Fruit fly (Drosophila melanogaster): ENCODE results near the gene Aldh7A1.
A peak's percentile ranks its signal among the peaks of the same experiment; 100 is the strongest.

Aldh7A1 gene

DNA sequence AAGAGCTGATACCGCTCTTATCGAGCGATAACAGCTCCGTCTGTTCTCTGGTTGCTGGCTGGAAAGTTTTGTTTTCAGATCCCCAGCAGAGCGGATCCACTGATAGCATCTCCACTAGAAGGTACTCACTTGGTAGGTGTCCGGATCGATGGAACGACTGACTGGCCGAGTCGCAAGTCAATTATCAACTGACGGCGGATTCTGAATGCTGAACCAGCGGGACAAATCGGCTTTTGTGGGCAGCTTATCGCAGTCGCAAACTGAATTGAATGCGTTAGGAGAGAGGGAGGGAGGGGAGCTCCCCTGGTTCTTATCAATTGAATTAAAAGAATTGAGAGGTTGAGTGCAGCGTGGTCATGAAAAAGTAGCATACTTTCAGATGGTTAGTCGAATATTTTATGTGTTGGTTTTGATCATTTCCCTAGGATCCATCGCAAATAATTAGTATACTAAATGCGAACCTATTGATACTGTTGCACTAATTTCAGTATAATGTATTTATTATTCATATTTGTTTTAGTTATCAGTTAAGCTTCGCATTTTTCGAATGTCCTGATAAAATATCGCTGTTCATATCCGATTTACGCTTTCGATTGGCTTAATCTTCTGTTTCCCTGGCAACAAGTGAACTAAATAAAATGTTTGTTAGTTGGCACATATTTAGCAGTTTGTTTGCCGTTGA, at the start of gene Aldh7A1, which contains the start of gene CG14085:
Gene Aldh7A1 (minus strand): TSS at position 194 of the 682 bp plus-strand sequence.
Gene CG14085 (plus strand): TSS at position 632 of the 682 bp plus-strand sequence.
- peak; percentile 10 for TF ChIP-seq fru (GFP tag; optimal IDR thresholded peaks at IDR 0.05)
- peak; percentile 25 for TF ChIP-seq br (GFP tag; optimal IDR thresholded peaks at IDR 0.05)
- peak; percentile 48 for TF ChIP-seq h (GFP tag; optimal IDR thresholded peaks at IDR 0.05)
- TF ChIP-seq Rel (GFP tag; optimal IDR thresholded peaks at IDR 0.05), result no peak
- TF ChIP-seq Rel (tag; optimal IDR thresholded peaks at IDR 0.05), result peak; percentile 51
- TF ChIP-seq Hr83 (GFP tag; optimal IDR thresholded peaks at IDR 0.05; ENCODE audit: poor library complexity, severe bottlenecking), result no peak
- no peak for TF ChIP-seq Mio (GFP tag; optimal IDR thresholded peaks at IDR 0.05)
- peak; percentile 65 for TF ChIP-seq GATAd (GFP tag; optimal IDR thresholded peaks at IDR 0.05)
- no peak for TF ChIP-seq dsf (GFP tag; optimal IDR thresholded peaks at IDR 0.05; ENCODE audit: borderline replicate concordance)
- peak in 1 of 2 experiments; percentile 23 for TF ChIP-seq foxo (GFP tag; optimal IDR thresholded peaks at IDR 0.05)
- TF ChIP-seq Dif (GFP tag; optimal IDR thresholded peaks at IDR 0.05; ENCODE audit: partially characterized antibody), result peak; percentile 59
- peak; percentile 56 for TF ChIP-seq rgr (GFP tag; optimal IDR thresholded peaks at IDR 0.05)

DNA sequence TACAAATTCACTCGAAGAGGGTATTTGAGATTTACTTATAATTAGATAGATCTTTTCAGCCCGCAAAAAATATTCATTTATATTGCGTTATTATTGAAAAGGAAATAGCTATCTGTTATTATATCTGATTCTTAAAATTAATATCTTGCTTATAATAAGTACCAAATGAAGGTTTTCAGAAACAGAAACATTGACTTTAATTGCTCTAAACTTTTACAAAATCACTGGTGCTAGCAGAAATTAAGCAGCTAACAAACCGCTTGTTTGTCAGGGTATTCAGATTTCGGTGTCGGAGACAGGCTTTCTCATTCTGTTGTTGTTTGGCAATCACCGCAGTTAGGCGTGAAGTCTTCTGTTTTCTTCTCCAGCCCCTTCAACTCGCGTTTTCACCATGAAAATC, 47.9 kb upstream of the Aldh7A1 start:
- TF ChIP-seq br (GFP tag; optimal IDR thresholded peaks at IDR 0.05) (no peak), tai (GFP tag; optimal IDR thresholded peaks at IDR 0.05) (no peak), Dfd (GFP tag; optimal IDR thresholded peaks at IDR 0.05) (no peak), rgr (GFP tag; optimal IDR thresholded peaks at IDR 0.05) (no peak), foxo (GFP tag; optimal IDR thresholded peaks at IDR 0.05) (no peak), Vsx2 (GFP tag; optimal IDR thresholded peaks at IDR 0.05; ENCODE audit: partially characterized antibody) (no peak), N (GFP tag; optimal IDR thresholded peaks at IDR 0.05) (no peak)

DNA sequence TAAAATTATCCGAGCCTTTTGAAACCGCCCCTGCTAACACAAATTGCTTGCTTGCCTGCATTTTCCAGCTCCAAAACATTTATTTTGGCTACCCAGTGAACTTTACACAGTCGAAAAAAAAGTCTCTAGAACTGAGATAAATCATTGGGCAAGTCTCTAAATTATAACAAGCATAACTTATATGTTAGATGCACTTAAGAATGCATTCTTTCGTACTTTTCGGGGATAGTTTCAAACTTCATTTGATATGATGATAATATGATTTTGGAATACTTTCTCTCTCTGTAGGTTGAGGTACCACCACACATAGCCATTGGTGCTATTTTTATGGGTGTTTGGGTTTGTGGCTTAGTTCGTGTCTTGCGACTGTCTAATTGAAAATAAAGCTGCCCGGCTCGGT, 46.2 kb upstream of the Aldh7A1 start:
- no peak for TF ChIP-seq rgr (GFP tag; optimal IDR thresholded peaks at IDR 0.05)
- no peak for TF ChIP-seq Hnf4 (GFP tag; optimal IDR thresholded peaks at IDR 0.05)
- no peak for TF ChIP-seq CG9705 (GFP tag; optimal IDR thresholded peaks at IDR 0.05)
- no peak for TF ChIP-seq pan (optimal IDR thresholded peaks at IDR 0.05)
- TF ChIP-seq br (GFP tag; optimal IDR thresholded peaks at IDR 0.05), result no peak
- TF ChIP-seq sage (GFP tag; optimal IDR thresholded peaks at IDR 0.05), result no peak
- TF ChIP-seq h (GFP tag; optimal IDR thresholded peaks at IDR 0.05), result peak; percentile 16
- peak in 1 of 2 experiments; percentile 6 for TF ChIP-seq foxo (GFP tag; optimal IDR thresholded peaks at IDR 0.05)
- no peak for TF ChIP-seq Sp1 (GFP tag; optimal IDR thresholded peaks at IDR 0.05)
- no peak for TF ChIP-seq Hr83 (GFP tag; optimal IDR thresholded peaks at IDR 0.05; ENCODE audit: poor library complexity, severe bottlenecking)
- no peak for TF ChIP-seq woc (GFP tag; optimal IDR thresholded peaks at IDR 0.05)
- TF ChIP-seq fru (GFP tag; optimal IDR thresholded peaks at IDR 0.05), result peak; percentile 3
- no peak for TF ChIP-seq psq (GFP tag; optimal IDR thresholded peaks at IDR 0.05)
- TF ChIP-seq dsf (GFP tag; optimal IDR thresholded peaks at IDR 0.05; ENCODE audit: borderline replicate concordance), result no peak
- no peak for TF ChIP-seq Mio (GFP tag; optimal IDR thresholded peaks at IDR 0.05)

DNA sequence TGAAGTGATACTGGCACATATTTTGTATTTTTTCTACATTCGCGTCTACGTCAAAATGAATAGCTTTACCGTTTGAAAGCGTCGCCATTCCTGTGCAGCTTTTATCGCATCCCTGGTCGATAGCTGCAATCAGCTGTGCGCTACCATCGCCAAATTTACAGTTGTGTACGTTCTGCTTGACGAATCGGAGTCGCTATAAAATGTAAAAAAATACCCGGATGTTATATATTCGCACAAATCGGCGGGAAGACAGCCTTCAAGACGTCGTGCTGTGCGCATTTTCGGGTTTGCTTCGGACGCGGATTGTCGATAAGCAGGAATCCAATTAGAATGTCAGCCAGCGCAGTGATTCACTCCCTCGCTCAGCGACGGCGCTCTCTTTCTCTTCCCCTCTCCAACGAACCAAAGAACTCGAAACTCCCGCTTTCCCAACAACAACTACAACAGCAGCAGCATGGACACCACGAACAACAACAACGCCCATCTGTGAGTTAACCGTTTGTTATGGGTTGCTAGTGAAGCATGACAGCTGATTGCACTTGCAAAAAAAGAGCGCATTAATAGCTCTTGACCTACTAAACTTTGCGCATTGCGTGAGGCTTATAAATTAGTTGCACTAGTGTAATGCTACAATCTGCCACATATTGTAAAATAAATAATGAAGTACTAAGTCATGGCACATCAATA, 26.0 kb upstream of the Aldh7A1 start:
- TF ChIP-seq Jra (GFP tag; optimal IDR thresholded peaks at IDR 0.05) (peak; percentile 44), OdsH (GFP tag; optimal IDR thresholded peaks at IDR 0.05) (no peak), pan (optimal IDR thresholded peaks at IDR 0.05) (no peak), usp (GFP tag; optimal IDR thresholded peaks at IDR 0.05) (no peak), foxo (GFP tag; optimal IDR thresholded peaks at IDR 0.05) (peak in 1 of 2 experiments; percentile 27), N (GFP tag; optimal IDR thresholded peaks at IDR 0.05) (no peak), dmrt93B (GFP tag; optimal IDR thresholded peaks at IDR 0.05) (no peak), h (GFP tag; optimal IDR thresholded peaks at IDR 0.05) (peak; percentile 41), CrebA (GFP tag; optimal IDR thresholded peaks at IDR 0.05; ENCODE audit: borderline replicate concordance) (no peak), sage (GFP tag; optimal IDR thresholded peaks at IDR 0.05) (no peak), CG32264 (GFP tag; optimal IDR thresholded peaks at IDR 0.05) (no peak), Mio (GFP tag; optimal IDR thresholded peaks at IDR 0.05) (no peak), Vsx2 (GFP tag; optimal IDR thresholded peaks at IDR 0.05; ENCODE audit: partially characterized antibody) (no peak), HLH106 (tag; optimal IDR thresholded peaks at IDR 0.05) (no peak), sv (GFP tag; optimal IDR thresholded peaks at IDR 0.05) (no peak), Hnf4 (GFP tag; optimal IDR thresholded peaks at IDR 0.05) (no peak), br (GFP tag; optimal IDR thresholded peaks at IDR 0.05) (no peak), CG9705 (GFP tag; optimal IDR thresholded peaks at IDR 0.05) (no peak), Rel (GFP tag; optimal IDR thresholded peaks at IDR 0.05) (no peak), Rel (tag; optimal IDR thresholded peaks at IDR 0.05) (peak; percentile 73), tai (GFP tag; optimal IDR thresholded peaks at IDR 0.05) (peak; percentile 61), Myc (optimal IDR thresholded peaks at IDR 0.05) (no peak), ey (GFP tag; optimal IDR thresholded peaks at IDR 0.05) (no peak), Hr78 (GFP tag; optimal IDR thresholded peaks at IDR 0.05) (no peak), psq (GFP tag; optimal IDR thresholded peaks at IDR 0.05) (no peak), Dif (GFP tag; optimal IDR thresholded peaks at IDR 0.05; ENCODE audit: partially characterized antibody) (no peak), fru (GFP tag; optimal IDR thresholded peaks at IDR 0.05) (no peak), woc (GFP tag; optimal IDR thresholded peaks at IDR 0.05) (no peak), Sp1 (GFP tag; optimal IDR thresholded peaks at IDR 0.05) (peak; percentile 24), Dfd (GFP tag; optimal IDR thresholded peaks at IDR 0.05) (no peak), brk (GFP tag; optimal IDR thresholded peaks at IDR 0.05) (no peak)

All from whole organism, wandering third instar larva.